Fruit fly (Drosophila melanogaster) whole organism, embryonic: ENCODE data around the gene hook.

ENCODE experiments used
- Aef1 ChIP-seq: fragments of 200-800 bp; sonication (Bioruptor generic); IDR thresholded peaks from 3 replicates; pipeline ENCODE4 v1.3.6; 2022; ENCODE audit warnings: missing biosample characterization, missing genetic modification characterization
- BEAF-32 ChIP-seq: fragments of 200-800 bp; sonication (Bioruptor generic); optimal IDR thresholded peaks from 3 replicates; lab custom pipeline; 2017; ENCODE audit warnings: missing biosample characterization, missing genetic modification characterization, mild to moderate bottlenecking, moderate library complexity, missing genetic modification reagents
- Bteb2 ChIP-seq: fragments of 200-800 bp; sonication (Bioruptor generic); optimal IDR thresholded peaks from 2 replicates; lab custom pipeline; 2016; ENCODE audit warnings: missing biosample characterization, missing genetic modification characterization
- CG10366 ChIP-seq: fragments of 200-800 bp; sonication (Bioruptor generic); IDR thresholded peaks from 2 replicates; pipeline ENCODE4 v1.3.6; 2022; ENCODE audit warnings: missing biosample characterization, missing genetic modification characterization
- CG11085 ChIP-seq: fragments of 200-800 bp; sonication (Bioruptor generic); IDR thresholded peaks from 2 replicates; pipeline ENCODE4 v1.3.6; 2022; ENCODE audit warnings: missing biosample characterization, missing genetic modification characterization
- CG11560 ChIP-seq: fragments of 200-800 bp; sonication (Bioruptor generic); IDR thresholded peaks from 3 replicates; pipeline ENCODE4 v1.3.6; 2022; ENCODE audit warnings: missing biosample characterization, missing genetic modification characterization
- CG12299 ChIP-seq: fragments of 200-800 bp; sonication (Bioruptor generic); optimal IDR thresholded peaks from 2 replicates; lab custom pipeline; 2018; ENCODE audit warnings: missing biosample characterization, mild to moderate bottlenecking, missing genetic modification characterization
- CG13775 ChIP-seq: fragments of 200-800 bp; sonication (Bioruptor generic); optimal IDR thresholded peaks from 3 replicates; lab custom pipeline; 2017; ENCODE audit warnings: missing biosample characterization, mild to moderate bottlenecking, missing genetic modification characterization
- CG15269 ChIP-seq: fragments of 200-800 bp; sonication (Bioruptor generic); optimal IDR thresholded peaks from 2 replicates; lab custom pipeline; 2018; ENCODE audit warnings: missing biosample characterization, mild to moderate bottlenecking, missing genetic modification characterization, moderate library complexity
- CG17328 ChIP-seq: fragments of 200-800 bp; sonication (Bioruptor generic); IDR thresholded peaks from 2 replicates; pipeline ENCODE4 v1.3.6; 2022; ENCODE audit warnings: missing biosample characterization, missing genetic modification characterization
- CG17612 ChIP-seq: fragments of 200-800 bp; sonication (Bioruptor generic); IDR thresholded peaks from 2 replicates; pipeline ENCODE4 v1.3.6; 2022; ENCODE audit warnings: missing biosample characterization, missing genetic modification characterization
- CG18011 ChIP-seq: fragments of 200-800 bp; sonication (Bioruptor generic); optimal IDR thresholded peaks from 2 replicates; lab custom pipeline; 2017; ENCODE audit warnings: missing biosample characterization, missing genetic modification characterization, mild to moderate bottlenecking, moderate library complexity, missing genotype
- CG18476 ChIP-seq: fragments of 200-800 bp; sonication (Bioruptor generic); optimal IDR thresholded peaks from 2 replicates; lab custom pipeline; 2016; ENCODE audit warnings: missing biosample characterization, mild to moderate bottlenecking, missing genetic modification characterization
- CG2129 ChIP-seq: fragments of 200-800 bp; sonication (Bioruptor generic); IDR thresholded peaks from 2 replicates; pipeline ENCODE4 v1.3.6; 2022; ENCODE audit warnings: missing biosample characterization, missing genetic modification characterization; ENCODE audit not compliant: partially characterized antibody
- CG2199 ChIP-seq: fragments of 200-800 bp; sonication (Bioruptor generic); IDR thresholded peaks from 3 replicates; pipeline ENCODE4 v1.3.6; 2022; ENCODE audit warnings: missing biosample characterization, missing genetic modification characterization
- CG3838 ChIP-seq: fragments of 200-800 bp; sonication (Bioruptor generic); optimal IDR thresholded peaks from 3 replicates; lab custom pipeline; 2016; ENCODE audit warnings: missing biosample characterization, missing genetic modification characterization
- CG42726 ChIP-seq: fragments of 200-800 bp; sonication (Bioruptor generic); IDR thresholded peaks from 2 replicates; pipeline ENCODE4 v1.3.6; 2022; ENCODE audit warnings: missing biosample characterization, missing genetic modification characterization; ENCODE audit not compliant: partially characterized antibody
- CG43689 ChIP-seq: fragments of 200-800 bp; sonication (Bioruptor generic); IDR thresholded peaks from 2 replicates; pipeline ENCODE4 v1.3.6; 2022; ENCODE audit warnings: missing biosample characterization, missing genetic modification characterization
- CG5953 ChIP-seq: fragments of 200-800 bp; sonication (Bioruptor generic); IDR thresholded peaks from 2 replicates; pipeline ENCODE4 v1.3.6; 2022; ENCODE audit warnings: missing biosample characterization, missing genetic modification characterization
- CG6272 ChIP-seq: fragments of 200-800 bp; sonication (Bioruptor generic); IDR thresholded peaks from 2 replicates; pipeline ENCODE4 v1.3.6; 2022; ENCODE audit warnings: missing biosample characterization, missing genetic modification characterization
- CG6791 ChIP-seq: fragments of 200-800 bp; sonication (Bioruptor generic); IDR thresholded peaks from 3 replicates; pipeline ENCODE4 v1.3.6; 2022; ENCODE audit warnings: missing biosample characterization, missing genetic modification characterization; ENCODE audit not compliant: partially characterized antibody
- CTCF ChIP-seq: fragments of 200-800 bp; sonication (Bioruptor generic); optimal IDR thresholded peaks from 2 replicates; lab custom pipeline; 2017; ENCODE audit warnings: missing biosample characterization, mild to moderate bottlenecking, missing genetic modification characterization, moderate library complexity
- D ChIP-seq, 2 experiments: fragments of 200-800 bp in 1 of 2; fragments of >200 bp in 1 of 2; sonication (Bioruptor generic) in 1 of 2; optimal IDR thresholded peaks; 2 replicates in 1 of 2; 3 replicates in 1 of 2; lab custom pipeline; 2017; ENCODE audit warnings: mild to moderate bottlenecking in 1 of 2, missing biosample characterization in 1 of 2, missing genetic modification characterization in 1 of 2, missing genetic modification reagents in 1 of 2
- Dip2 ChIP-seq: fragments of 200-800 bp; sonication (Bioruptor generic); IDR thresholded peaks from 2 replicates; pipeline ENCODE4 v1.3.6; 2022; ENCODE audit warnings: missing biosample characterization, missing genetic modification characterization
- Doc2 ChIP-seq: fragments of 200-800 bp; sonication (Bioruptor generic); IDR thresholded peaks from 2 replicates; pipeline ENCODE4 v1.3.6; 2022; ENCODE audit warnings: missing biosample characterization, missing genetic modification characterization
- Gug ChIP-seq: fragments of 200-800 bp; sonication (Bioruptor generic); IDR thresholded peaks from 4 replicates; pipeline ENCODE4 v1.3.6; 2022; ENCODE audit warnings: missing biosample characterization, missing genetic modification characterization
- Hr78 ChIP-seq, 2 experiments: fragments of 200-800 bp in 1 of 2; fragments of >200 bp in 1 of 2; sonication (Bioruptor generic) in 1 of 2; optimal IDR thresholded peaks; 2 replicates each; lab custom pipeline; 2017 to 2019; ENCODE audit warnings: missing biosample characterization in 2 of 2, missing genetic modification characterization in 2 of 2, mild to moderate bottlenecking in 1 of 2, moderate library complexity in 1 of 2
- MBD-R2 ChIP-seq: fragments of 200-800 bp; sonication (Bioruptor generic); IDR thresholded peaks from 2 replicates; pipeline ENCODE4 v1.3.6; 2022; ENCODE audit warnings: missing biosample characterization, missing genetic modification characterization
- Mad ChIP-seq: fragments of 200-800 bp; sonication (Bioruptor generic); optimal IDR thresholded peaks from 2 replicates; lab custom pipeline; 2016; ENCODE audit warnings: missing biosample characterization, missing genetic modification characterization
- Neu2 ChIP-seq: fragments of 200-800 bp; sonication (Bioruptor generic); optimal IDR thresholded peaks from 3 replicates; lab custom pipeline; 2016; ENCODE audit warnings: missing biosample characterization, missing genetic modification characterization, borderline replicate concordance
- Pdp1 ChIP-seq, 2 experiments: fragments of 200-800 bp; sonication (Bioruptor generic); optimal IDR thresholded peaks; 3 replicates each; lab custom pipeline; 2016; ENCODE audit warnings: missing biosample characterization in 2 of 2, missing genetic modification characterization in 2 of 2, mild to moderate bottlenecking in 1 of 2, moderate library complexity in 1 of 2
- Scr ChIP-seq: fragments of 200-800 bp; sonication (Bioruptor generic); IDR thresholded peaks from 2 replicates; pipeline ENCODE4 v1.3.6; 2022; ENCODE audit warnings: missing biosample characterization, missing genetic modification characterization; ENCODE audit not compliant: partially characterized antibody
- Xrp1 ChIP-seq: fragments of 200-800 bp; sonication (Bioruptor generic); IDR thresholded peaks from 2 replicates; pipeline ENCODE4 v1.3.6; 2022; ENCODE audit warnings: missing biosample characterization, missing genetic modification characterization
- ato ChIP-seq: fragments of 200-800 bp; sonication (Bioruptor generic); IDR thresholded peaks from 2 replicates; pipeline ENCODE4 v1.3.6; 2022; ENCODE audit warnings: missing biosample characterization, missing genetic modification characterization; ENCODE audit not compliant: partially characterized antibody
- bcd ChIP-seq: fragments of 200-800 bp; sonication (Bioruptor generic); optimal IDR thresholded peaks from 2 replicates; lab custom pipeline; 2017; ENCODE audit warnings: missing biosample characterization, mild to moderate bottlenecking, missing genetic modification characterization
- disco-r ChIP-seq: fragments of 200-800 bp; sonication (Bioruptor generic); optimal IDR thresholded peaks from 2 replicates; lab custom pipeline; 2016; ENCODE audit warnings: missing biosample characterization, missing genetic modification characterization
- esg ChIP-seq: fragments of 200-800 bp; sonication (Bioruptor generic); conservative IDR thresholded peaks from 2 replicates; pipeline ENCODE4 v1.3.6; 2022; ENCODE audit warnings: missing biosample characterization, missing genetic modification characterization
- fd96Cb ChIP-seq: fragments of 200-800 bp; sonication (Bioruptor generic); optimal IDR thresholded peaks from 2 replicates; lab custom pipeline; 2018; ENCODE audit warnings: missing biosample characterization, mild to moderate bottlenecking, missing genetic modification characterization, moderate library complexity
- gsb ChIP-seq: fragments of 200-800 bp; sonication (Bioruptor generic); IDR thresholded peaks from 2 replicates; pipeline ENCODE4 v1.3.6; 2022; ENCODE audit warnings: missing biosample characterization, missing genetic modification characterization
- jumu ChIP-seq: fragments of 200-800 bp; sonication (Bioruptor generic); optimal IDR thresholded peaks from 3 replicates; lab custom pipeline; 2016; ENCODE audit warnings: missing biosample characterization, missing genetic modification characterization
- nerfin-2 ChIP-seq: fragments of 200-800 bp; sonication (Bioruptor generic); IDR thresholded peaks from 2 replicates; pipeline ENCODE4 v1.3.6; 2022; ENCODE audit warnings: missing biosample characterization, missing genetic modification characterization; ENCODE audit not compliant: partially characterized antibody
- nmo ChIP-seq: fragments of 200-800 bp; sonication (Bioruptor generic); optimal IDR thresholded peaks from 2 replicates; lab custom pipeline; 2018; ENCODE audit warnings: missing biosample characterization, mild to moderate bottlenecking, missing genetic modification characterization, moderate library complexity
- pho ChIP-seq: fragments of 200-800 bp; sonication (Bioruptor generic); optimal IDR thresholded peaks from 2 replicates; lab custom pipeline; 2016; ENCODE audit warnings: missing biosample characterization, missing genetic modification characterization
- pros ChIP-seq: fragments of 200-800 bp; sonication (Bioruptor generic); optimal IDR thresholded peaks from 3 replicates; lab custom pipeline; 2019; ENCODE audit warnings: missing biosample characterization, mild to moderate bottlenecking, missing genetic modification characterization, moderate library complexity
- row ChIP-seq: fragments of 200-800 bp; sonication (Bioruptor generic); IDR thresholded peaks from 3 replicates; pipeline ENCODE4 v1.3.6; 2022; ENCODE audit warnings: missing biosample characterization, missing genetic modification characterization
- sens-2 ChIP-seq: fragments of 200-800 bp; sonication (Bioruptor generic); IDR thresholded peaks from 2 replicates; pipeline ENCODE4 v1.3.6; 2022; ENCODE audit warnings: missing biosample characterization, missing genetic modification characterization
- so ChIP-seq: fragments of 200-800 bp; sonication (Bioruptor generic); IDR thresholded peaks from 3 replicates; pipeline ENCODE4 v1.3.6; 2022; ENCODE audit warnings: missing biosample characterization, missing genetic modification characterization
- tgo ChIP-seq: fragments of 200-800 bp; sonication (Bioruptor generic); IDR thresholded peaks from 3 replicates; pipeline ENCODE4 v1.3.6; 2022; ENCODE audit warnings: missing biosample characterization, missing genetic modification characterization
- tio ChIP-seq: fragments of 200-800 bp; sonication (Bioruptor generic); optimal IDR thresholded peaks from 2 replicates; lab custom pipeline; 2017; ENCODE audit warnings: missing biosample characterization, missing genetic modification characterization, inconsistent platforms

The hook gene

DNA sequence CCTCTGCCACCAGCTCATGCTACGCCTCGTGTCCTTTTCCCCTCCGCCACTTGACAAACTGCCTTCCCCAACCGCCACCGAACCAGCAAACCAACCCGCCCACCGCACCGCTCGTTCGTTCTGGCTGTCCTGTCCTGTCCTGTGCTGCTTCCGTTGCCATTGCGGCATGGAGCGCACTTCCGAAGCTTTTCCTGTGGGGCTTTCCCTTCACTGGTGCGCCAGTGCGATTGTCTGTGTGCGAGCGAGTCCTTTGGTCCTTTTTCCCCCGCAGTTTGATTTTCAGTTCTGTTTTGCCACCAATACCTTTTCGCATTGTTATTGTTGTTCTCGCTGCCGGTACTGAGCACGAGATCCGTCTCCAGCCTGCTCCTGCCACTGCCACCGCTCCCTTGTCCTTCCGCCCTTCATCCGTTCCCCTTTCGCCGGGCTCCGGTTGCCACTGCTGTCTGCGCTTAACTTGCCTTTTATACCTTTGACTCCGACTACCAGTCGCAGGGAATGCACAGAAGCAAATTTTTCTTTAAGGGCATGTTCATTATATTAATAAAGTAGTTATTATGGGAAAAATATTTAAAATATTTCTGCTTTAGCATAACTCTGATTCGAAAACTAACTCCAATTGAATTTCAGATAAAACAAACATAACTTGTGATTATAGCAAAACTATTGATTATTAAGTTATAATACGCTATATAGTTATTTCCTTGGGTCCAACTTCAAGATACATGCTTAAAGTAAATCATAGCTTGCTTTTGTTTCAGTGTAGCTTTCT is 9.1 kb downstream of the hook start (continued):
- no peak for TF ChIP-seq Mad (GFP tag; lab: Kevin White, UChicago)
- TF ChIP-seq CG12299 (tag; lab: Kevin White, UChicago) = peak; percentile 63
- no peak for TF ChIP-seq Neu2 (GFP tag; lab: Kevin White, UChicago)
- peak; percentile 23; the same call in 1 of the 2 replicates for TF ChIP-seq Xrp1 (GFP tag; lab: Robert Waterston, UW)
- peak in 1 of 2 experiments; percentile 35 for TF ChIP-seq Pdp1 (GFP tag; optimal IDR thresholded peaks at IDR 0.05; lab: Kevin White, UChicago)
- TF ChIP-seq Gug (GFP tag; lab: Robert Waterston, UW) = 0 out of 4 replicates have a peak, but pooled peaks have one; percentile 25
- TF ChIP-seq esg (GFP tag; lab: Robert Waterston, UW) = peak; percentile 49; the same call in 1 of the 2 replicates
- no peak for TF ChIP-seq CG17612 (GFP tag; lab: Robert Waterston, UW)
- peak; percentile 13 for TF ChIP-seq pho (GFP tag; lab: Kevin White, UChicago)
- TF ChIP-seq CG10366 (GFP tag; lab: Robert Waterston, UW) = peak; percentile 27; the same call in 1 of the 2 replicates
- TF ChIP-seq tio (GFP tag; lab: Kevin White, UChicago) = peak; percentile 40
- TF ChIP-seq CTCF (GFP tag; lab: Kevin White, UChicago) = no peak
- peak; percentile 84 for TF ChIP-seq CG15269 (tag; lab: Kevin White, UChicago)
- no peak for TF ChIP-seq CG5953 (GFP tag; lab: Robert Waterston, UW)
- no peak for TF ChIP-seq gsb (GFP tag; lab: Robert Waterston, UW)
- no peak for TF ChIP-seq CG43689 (GFP tag; lab: Robert Waterston, UW)
- TF ChIP-seq disco-r (GFP tag; lab: Kevin White, UChicago) = no peak
- no peak for TF ChIP-seq BEAF-32 (GFP tag; lab: Kevin White, UChicago)
- no peak for TF ChIP-seq CG11560 (tag; lab: Robert Waterston, UW)
- TF ChIP-seq sens-2 (GFP tag; lab: Robert Waterston, UW) = no peak
- no peak for TF ChIP-seq D (optimal IDR thresholded peaks at IDR 0.05; lab: Kevin White, UChicago)
- peak; percentile 67 for TF ChIP-seq D (GFP tag; optimal IDR thresholded peaks at IDR 0.05; lab: Kevin White, UChicago)
- TF ChIP-seq Doc2 (GFP tag; lab: Robert Waterston, UW) = no peak
- peak; percentile 44; the same call in 2 of the 3 replicates for TF ChIP-seq Aef1 (GFP tag; lab: Robert Waterston, UW)
- TF ChIP-seq CG6791 = no peak
- no peak for TF ChIP-seq MBD-R2
- no peak for TF ChIP-seq CG3838 (GFP tag; lab: Kevin White, UChicago)
- TF ChIP-seq row = peak; percentile 70
- no peak for TF ChIP-seq jumu (GFP tag; lab: Kevin White, UChicago)
- TF ChIP-seq nmo (GFP tag; lab: Kevin White, UChicago) = peak; percentile 67
- no peak for TF ChIP-seq ato
- TF ChIP-seq Bteb2 (GFP tag; lab: Kevin White, UChicago) = peak; percentile 40
- no peak for TF ChIP-seq CG6272 (GFP tag; lab: Robert Waterston, UW)
- peak in 1 of 2 experiments; percentile 21 for TF ChIP-seq Hr78 (GFP tag; optimal IDR thresholded peaks at IDR 0.05; lab: Kevin White, UChicago)
- no peak for TF ChIP-seq Scr (GFP tag; lab: Robert Waterston, UW)
- no peak for TF ChIP-seq Dip2 (GFP tag; lab: Robert Waterston, UW)
- TF ChIP-seq CG18476 (GFP tag; lab: Kevin White, UChicago) = peak; percentile 35
- no peak for TF ChIP-seq nerfin-2 (GFP tag; lab: Robert Waterston, UW)
- no peak for TF ChIP-seq CG2199 (GFP tag; lab: Robert Waterston, UW)
- peak; percentile 60; the same call in 1 of the 3 replicates for TF ChIP-seq so
- peak; percentile 57 for TF ChIP-seq CG13775 (GFP tag; lab: Kevin White, UChicago)
- no peak for TF ChIP-seq CG11085 (GFP tag; lab: Robert Waterston, UW)
- TF ChIP-seq CG17328 (GFP tag; lab: Robert Waterston, UW) = no peak; the same call in 1 of the 2 replicates
- no peak for TF ChIP-seq CG2129 (GFP tag; lab: Robert Waterston, UW)
- no peak for TF ChIP-seq pros (GFP tag; lab: Kevin White, UChicago)
- peak; percentile 66 for TF ChIP-seq bcd (GFP tag; lab: Kevin White, UChicago)
- peak; percentile 19 for TF ChIP-seq CG18011 (GFP tag; lab: Kevin White, UChicago)
- TF ChIP-seq fd96Cb (tag; lab: Kevin White, UChicago) = peak; percentile 73
- no peak for TF ChIP-seq CG42726
- TF ChIP-seq tgo (GFP tag; lab: Robert Waterston, UW) = peak; percentile 48; the same call in 2 of the 3 replicates
